Worm (Caenorhabditis elegans): ENCODE data around the gene smg-6.

The smg-6 gene

DNA sequence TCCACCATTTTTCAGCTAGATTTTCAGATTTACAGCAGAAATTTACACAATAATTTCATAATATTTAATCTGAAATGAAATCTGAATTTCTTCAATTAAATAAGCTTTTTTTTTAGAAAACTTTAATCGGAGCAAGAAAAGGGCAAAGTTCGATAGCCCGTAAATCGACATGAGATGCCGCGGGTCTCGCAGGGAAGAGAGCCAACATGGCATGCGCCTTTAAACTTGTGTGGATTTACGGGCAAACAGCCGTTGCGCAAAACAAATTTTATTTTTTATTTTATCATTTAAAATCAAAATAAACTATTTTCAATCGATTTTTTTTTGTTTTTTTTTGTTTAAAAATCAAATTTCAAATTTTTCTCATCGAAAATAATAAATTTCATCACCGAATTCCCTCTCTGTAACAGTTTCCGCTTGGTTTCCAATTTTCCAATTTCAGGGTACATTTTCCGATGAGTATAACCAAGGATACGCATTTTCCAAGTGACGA is 55.0 kb downstream of the smg-6 start, which contains the start of the genes Y54F10AM.15, rbc-2 and ndua-8 (continued):
- TF ChIP-seq akir-1 (GFP tag; optimal IDR thresholded peaks at IDR 0.05) (no peak), F22D6.2 (tag; optimal IDR thresholded peaks at IDR 0.05) (no peak), T07F8.4 (tag; optimal IDR thresholded peaks at IDR 0.05) (no peak), egrh-3 (GFP tag; IDR thresholded peaks at IDR 0.05) (no peak), ceh-100 (GFP tag; IDR thresholded peaks at IDR 0.05) (no peak), rcor-1 (GFP tag; IDR thresholded peaks at IDR 0.05) (peak; percentile 81), tbx-9 (tag; optimal IDR thresholded peaks at IDR 0.05; ENCODE audit: borderline replicate concordance) (no peak), attf-3 (GFP tag; conservative IDR thresholded peaks at IDR 0.05) (no peak; the same call in 1 of the 2 replicates), C06A6.2 (GFP tag; conservative IDR thresholded peaks at IDR 0.05) (0 out of 2 replicates have a peak, but pooled peaks have one; percentile 26), lin-40 (tag; optimal IDR thresholded peaks at IDR 0.05) (peak; percentile 83), rpc-1 (optimal IDR thresholded peaks at IDR 0.05) (no peak), rpc-1 (tag; optimal IDR thresholded peaks at IDR 0.05) (no peak), ceh-27 (GFP tag; optimal IDR thresholded peaks at IDR 0.05) (no peak), B0019.2 (GFP tag; conservative IDR thresholded peaks at IDR 0.05) (peak; percentile 97), dpff-1 (tag; optimal IDR thresholded peaks at IDR 0.05) (no peak), ceh-79 (tag; optimal IDR thresholded peaks at IDR 0.05) (no peak), zfh-2 (GFP tag; conservative IDR thresholded peaks at IDR 0.05) (no peak; the same call in 1 of the 2 replicates)

- TF ChIP-seq attf-6 (GFP tag; IDR thresholded peaks at IDR 0.05) (no peak), lag-1 (GFP tag; IDR thresholded peaks at IDR 0.05) (no peak), mxl-1 (tag; optimal IDR thresholded peaks at IDR 0.05) (no peak), rec-8 (tag; optimal IDR thresholded peaks at IDR 0.05) (no peak), F10E7.11 (tag; optimal IDR thresholded peaks at IDR 0.05) (no peak), F33H1.4 (GFP tag; IDR thresholded peaks at IDR 0.05) (no peak), madf-8 (GFP tag; conservative IDR thresholded peaks at IDR 0.05) (no peak), B0019.2 (GFP tag; conservative IDR thresholded peaks at IDR 0.05) (no peak), ztf-25 (GFP tag; IDR thresholded peaks at IDR 0.05) (no peak)
These were observed 56.7 kb downstream of the smg-6 start, which contains the start of gene cone-1 for ce11 chrIII:2530313-2530712. Gene cone-1 (plus strand): TSS chrIII:2530613.

ce11 chrIII:2532716-2533115 is 59.1 kb downstream of the smg-6 start:
- TF ChIP-seq ztf-25 (GFP tag; IDR thresholded peaks at IDR 0.05) (no peak), nfyb-1 (GFP tag; IDR thresholded peaks at IDR 0.05) (0 out of 2 replicates have a peak, but pooled peaks have one; percentile 38), Y67H2A.10 (GFP tag; conservative IDR thresholded peaks at IDR 0.05) (no peak), madf-10 (tag; optimal IDR thresholded peaks at IDR 0.05) (peak; percentile 37), B0336.3 (GFP tag; IDR thresholded peaks at IDR 0.05) (no peak), ceh-27 (GFP tag; optimal IDR thresholded peaks at IDR 0.05) (peak; percentile 4), somi-1 (GFP tag; optimal IDR thresholded peaks at IDR 0.05) (no peak), hmg-1.2 (GFP tag; IDR thresholded peaks at IDR 0.05) (peak; percentile 22; the same call in 1 of the 2 replicates), efl-1 (GFP tag; optimal IDR thresholded peaks at IDR 0.05) (no peak), zfh-2 (GFP tag; conservative IDR thresholded peaks at IDR 0.05) (peak; percentile 71), B0019.2 (GFP tag; conservative IDR thresholded peaks at IDR 0.05) (no peak), lin-40 (tag; optimal IDR thresholded peaks at IDR 0.05) (peak; percentile 32), lir-1 (GFP tag; conservative IDR thresholded peaks at IDR 0.05) (no peak), lin-35 (GFP tag; optimal IDR thresholded peaks at IDR 0.05) (peak in 1 of 3 experiments; percentile 9), ztf-22 (GFP tag; optimal IDR thresholded peaks at IDR 0.05) (no peak), F23B12.7 (tag; optimal IDR thresholded peaks at IDR 0.05; ENCODE audit: insufficient read depth) (no peak), ceh-40 (GFP tag; IDR thresholded peaks at IDR 0.05) (no peak), K11D2.4 (GFP tag; IDR thresholded peaks at IDR 0.05) (no peak), Y53F4B.3 (GFP tag; IDR thresholded peaks at IDR 0.05) (no peak), dpl-1 (GFP tag; optimal IDR thresholded peaks at IDR 0.05) (no peak), nhr-27 (tag; optimal IDR thresholded peaks at IDR 0.05) (no peak), madf-6 (GFP tag; IDR thresholded peaks at IDR 0.05) (no peak), snpc-1.3 (tag; optimal IDR thresholded peaks at IDR 0.05; ENCODE audit: insufficient read depth) (no peak), ceh-58 (GFP tag; IDR thresholded peaks at IDR 0.05) (no peak), egl-44 (GFP tag; IDR thresholded peaks at IDR 0.05) (no peak), sptf-2 (GFP tag; optimal IDR thresholded peaks at IDR 0.05) (no peak)

Data from whole organism, young adult.